Fruit fly (Drosophila melanogaster): ENCODE results near the gene Dhc93AB.

dm6 chr3R:21043549-21044118 lies 1.3 kb upstream of the Dhc93AB start, which contains the start of gene CG12278:
- TF ChIP-seq foxo (GFP tag; optimal IDR thresholded peaks at IDR 0.05) = no peak
- no peak for TF ChIP-seq lola (GFP tag; optimal IDR thresholded peaks at IDR 0.05)
- TF ChIP-seq Dif (GFP tag; optimal IDR thresholded peaks at IDR 0.05; ENCODE audit: partially characterized antibody) = no peak
- TF ChIP-seq Vsx2 (GFP tag; optimal IDR thresholded peaks at IDR 0.05; ENCODE audit: partially characterized antibody) = no peak
- no peak for TF ChIP-seq ey (GFP tag; optimal IDR thresholded peaks at IDR 0.05)
- no peak for TF ChIP-seq jim (GFP tag; optimal IDR thresholded peaks at IDR 0.05)
- no peak for TF ChIP-seq usp (GFP tag; optimal IDR thresholded peaks at IDR 0.05)
- TF ChIP-seq woc (GFP tag; optimal IDR thresholded peaks at IDR 0.05) = no peak
- no peak for TF ChIP-seq Hnf4 (GFP tag; optimal IDR thresholded peaks at IDR 0.05)

Data from whole organism, wandering third instar larva.